Fruit fly (Drosophila melanogaster) whole organism, adult: ENCODE data around the gene CycT.

Experiments used
- CG11617 ChIP-seq: fragments of 200-800 bp; sonication (Bioruptor generic); optimal IDR thresholded peaks from 2 replicates; lab custom pipeline; 2017; ENCODE audit warnings: mild to moderate bottlenecking, missing biosample characterization, missing genetic modification reagents, missing genetic modification characterization
- CG12768 ChIP-seq: fragments of 200-800 bp; sonication (Bioruptor generic); optimal IDR thresholded peaks from 2 replicates; lab custom pipeline; 2017; ENCODE audit warnings: missing biosample characterization, missing genetic modification characterization, mild to moderate bottlenecking, moderate library complexity, missing genetic modification reagents
- CG14711 ChIP-seq: fragments of 200-800 bp; sonication (Bioruptor generic); optimal IDR thresholded peaks from 2 replicates; lab custom pipeline; 2018; ENCODE audit warnings: missing biosample characterization, mild to moderate bottlenecking, missing genetic modification characterization, moderate library complexity
- CG1620 ChIP-seq: fragments of 200-800 bp; sonication (Bioruptor generic); optimal IDR thresholded peaks from 2 replicates; lab custom pipeline; 2016; ENCODE audit warnings: missing biosample characterization, missing genetic modification characterization
- CG33017 ChIP-seq: fragments of 200-800 bp; sonication (Bioruptor generic); optimal IDR thresholded peaks from 2 replicates; lab custom pipeline; 2018; ENCODE audit warnings: missing biosample characterization, mild to moderate bottlenecking, missing genetic modification characterization, moderate library complexity
- CG5204 ChIP-seq: fragments of 200-800 bp; sonication (Bioruptor generic); optimal IDR thresholded peaks from 2 replicates; lab custom pipeline; 2016; ENCODE audit warnings: missing biosample characterization, missing genetic modification characterization
- CG7045 ChIP-seq: fragments of 200-800 bp; sonication (Bioruptor generic); optimal IDR thresholded peaks from 2 replicates; lab custom pipeline; 2017; ENCODE audit warnings: missing biosample characterization, mild to moderate bottlenecking, missing genetic modification characterization
- CG7101 ChIP-seq: fragments of 200-800 bp; sonication (Bioruptor generic); optimal IDR thresholded peaks from 2 replicates; lab custom pipeline; 2018; ENCODE audit warnings: missing biosample characterization, mild to moderate bottlenecking, missing genetic modification characterization, moderate library complexity
- Clk ChIP-seq: fragments of 200-800 bp; sonication (Bioruptor generic); optimal IDR thresholded peaks from 2 replicates; lab custom pipeline; 2017; ENCODE audit warnings: missing biosample characterization, missing genetic modification characterization
- Crg-1 ChIP-seq: fragments of 200-800 bp; sonication (Bioruptor generic); optimal IDR thresholded peaks from 2 replicates; lab custom pipeline; 2016; ENCODE audit warnings: missing biosample characterization, missing genetic modification characterization
- Hr96 ChIP-seq: fragments of 200-800 bp; sonication (Bioruptor generic); optimal IDR thresholded peaks from 2 replicates; lab custom pipeline; 2016; ENCODE audit warnings: missing biosample characterization, missing genetic modification characterization
- Mnt ChIP-seq: fragments of 200-800 bp; sonication (Bioruptor generic); optimal IDR thresholded peaks from 2 replicates; lab custom pipeline; 2016; ENCODE audit warnings: missing biosample characterization, mild to moderate bottlenecking, missing genetic modification characterization
- bab1 ChIP-seq: fragments of 200-800 bp; sonication (Bioruptor generic); optimal IDR thresholded peaks from 3 replicates; lab custom pipeline; 2019; ENCODE audit warnings: missing biosample characterization, mild to moderate bottlenecking, missing genetic modification characterization, moderate library complexity
- cic ChIP-seq: fragments of 200-800 bp; sonication (Bioruptor generic); optimal IDR thresholded peaks from 2 replicates; lab custom pipeline; 2017; ENCODE audit warnings: missing biosample characterization, mild to moderate bottlenecking, missing genetic modification characterization, moderate library complexity
- cnc ChIP-seq, 2 experiments: fragments of >200 bp; optimal IDR thresholded peaks; 2 replicates each; lab custom pipeline; 2017
- kay ChIP-seq: fragments of 200-800 bp; sonication (Bioruptor generic); peaks from one replicate; lab custom pipeline; 2016; ENCODE audit warnings: missing biosample characterization, missing genetic modification characterization, borderline replicate concordance
- ovo ChIP-seq: fragments of 200-800 bp; sonication (Bioruptor generic); optimal IDR thresholded peaks from 2 replicates; lab custom pipeline; 2016; ENCODE audit warnings: missing biosample characterization, missing genetic modification characterization
- pad ChIP-seq: fragments of 200-800 bp; sonication (Bioruptor generic); optimal IDR thresholded peaks from 3 replicates; lab custom pipeline; 2017; ENCODE audit warnings: missing biosample characterization, missing genetic modification characterization, mild to moderate bottlenecking, moderate library complexity, missing genetic modification reagents
- tj ChIP-seq: fragments of 200-800 bp; sonication (Bioruptor generic); optimal IDR thresholded peaks from 3 replicates; lab custom pipeline; 2017; ENCODE audit warnings: missing biosample characterization, mild to moderate bottlenecking, missing genetic modification characterization, moderate library complexity
- toe ChIP-seq: fragments of 200-800 bp; sonication (Bioruptor generic); optimal IDR thresholded peaks from 2 replicates; lab custom pipeline; 2016; ENCODE audit warnings: missing biosample characterization, missing genetic modification characterization

The CycT gene

DNA sequence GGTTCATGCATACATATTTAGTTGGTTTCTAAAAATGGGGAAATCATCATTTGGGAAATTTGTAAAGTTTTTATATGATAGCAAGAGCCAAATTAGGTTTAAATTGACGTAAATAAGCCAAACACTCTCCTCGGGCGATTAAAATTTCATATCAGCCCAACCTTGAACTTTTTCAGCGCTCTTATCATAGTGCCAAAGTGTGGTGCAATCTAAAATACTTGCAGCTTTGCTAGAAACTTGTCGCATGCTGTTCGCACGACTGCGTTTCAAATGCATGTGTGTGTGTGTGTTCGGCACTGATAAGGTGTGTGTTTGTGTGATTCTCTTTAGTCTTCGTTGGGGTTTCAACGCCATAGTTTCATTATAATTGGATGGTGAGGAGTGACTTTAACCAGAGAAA, 50.8 kb downstream of the CycT start:
- TF ChIP-seq pad (GFP tag; lab: Kevin White, UChicago), result no peak
- no peak for TF ChIP-seq CG7101 (tag; lab: Kevin White, UChicago)
- TF ChIP-seq CG1620 (GFP tag; lab: Kevin White, UChicago), result no peak
- TF ChIP-seq tj (GFP tag; lab: Kevin White, UChicago), result no peak
- no peak for TF ChIP-seq Hr96 (GFP tag; lab: Kevin White, UChicago)
- no peak for TF ChIP-seq cnc (optimal IDR thresholded peaks at IDR 0.05; lab: Kevin White, UChicago)

dm6 chr3L:17506005-17506760, 51.4 kb downstream of the CycT start:
- TF ChIP-seq ovo (GFP tag; lab: Kevin White, UChicago), result no peak
- no peak for TF ChIP-seq bab1 (GFP tag; lab: Kevin White, UChicago)
- TF ChIP-seq cic (GFP tag; lab: Kevin White, UChicago), result no peak
- TF ChIP-seq cnc (optimal IDR thresholded peaks at IDR 0.05; lab: Kevin White, UChicago), result no peak
- no peak for TF ChIP-seq CG11617 (GFP tag; lab: Kevin White, UChicago)
- no peak for TF ChIP-seq CG33017
- TF ChIP-seq Crg-1, result no peak
- no peak for TF ChIP-seq tj (GFP tag; lab: Kevin White, UChicago)
- TF ChIP-seq toe, result no peak
- no peak for TF ChIP-seq kay (GFP tag; lab: Kevin White, UChicago)
- TF ChIP-seq CG7045, result no peak
- TF ChIP-seq CG14711 (tag; lab: Kevin White, UChicago), result no peak
- no peak for TF ChIP-seq Clk (GFP tag; lab: Kevin White, UChicago)

- TF ChIP-seq Mnt (GFP tag; lab: Kevin White, UChicago) (no peak), Clk (GFP tag; lab: Kevin White, UChicago) (no peak), tj (GFP tag; lab: Kevin White, UChicago) (no peak), CG7045 (no peak), kay (GFP tag; lab: Kevin White, UChicago) (no peak), CG33017 (no peak), CG12768 (GFP tag; lab: Kevin White, UChicago) (no peak), CG7101 (tag; lab: Kevin White, UChicago) (no peak), pad (GFP tag; lab: Kevin White, UChicago) (no peak), CG11617 (GFP tag; lab: Kevin White, UChicago) (no peak), CG1620 (GFP tag; lab: Kevin White, UChicago) (no peak), toe (no peak), Hr96 (GFP tag; lab: Kevin White, UChicago) (no peak), cnc (optimal IDR thresholded peaks at IDR 0.05; lab: Kevin White, UChicago) (no peak), ovo (GFP tag; lab: Kevin White, UChicago) (no peak), bab1 (GFP tag; lab: Kevin White, UChicago) (no peak), CG14711 (tag; lab: Kevin White, UChicago) (no peak), Crg-1 (no peak), CG5204 (GFP tag; lab: Kevin White, UChicago) (no peak), cic (GFP tag; lab: Kevin White, UChicago) (no peak)
Observed at dm6 chr3L:17504538-17504937, 53.0 kb downstream of the CycT start.

DNA sequence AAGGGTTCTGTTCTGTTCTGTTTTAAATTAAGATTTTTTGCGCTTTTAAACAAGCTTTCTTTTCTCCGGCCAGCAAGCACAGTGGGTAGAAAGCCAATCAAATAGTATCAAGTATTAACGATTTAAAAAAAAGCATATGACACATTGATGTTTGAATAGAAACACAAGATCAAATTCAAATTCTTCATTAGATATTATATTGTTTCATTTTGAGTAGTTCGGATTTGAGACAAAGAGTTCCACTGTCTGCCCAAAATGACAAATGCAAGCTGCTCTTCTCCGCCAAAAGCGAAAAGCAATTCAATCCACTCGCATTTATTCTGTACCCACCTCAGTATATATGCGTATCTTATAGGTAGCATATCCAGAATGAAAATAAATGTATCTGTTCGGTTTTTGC, 55.4 kb downstream of the CycT start:
- no peak for TF ChIP-seq cnc (optimal IDR thresholded peaks at IDR 0.05; lab: Kevin White, UChicago)
- TF ChIP-seq CG7101 (tag; lab: Kevin White, UChicago), result no peak
- no peak for TF ChIP-seq CG1620 (GFP tag; lab: Kevin White, UChicago)
- no peak for TF ChIP-seq pad (GFP tag; lab: Kevin White, UChicago)
- TF ChIP-seq CG7045, result no peak
- TF ChIP-seq Crg-1, result no peak
- TF ChIP-seq CG11617 (GFP tag; lab: Kevin White, UChicago), result no peak
- TF ChIP-seq bab1 (GFP tag; lab: Kevin White, UChicago), result no peak
- TF ChIP-seq CG5204 (GFP tag; lab: Kevin White, UChicago), result no peak
- no peak for TF ChIP-seq ovo (GFP tag; lab: Kevin White, UChicago)
- no peak for TF ChIP-seq CG12768 (GFP tag; lab: Kevin White, UChicago)
- no peak for TF ChIP-seq Mnt (GFP tag; lab: Kevin White, UChicago)
- TF ChIP-seq cic (GFP tag; lab: Kevin White, UChicago), result no peak
- no peak for TF ChIP-seq CG33017
- TF ChIP-seq CG14711 (tag; lab: Kevin White, UChicago), result no peak
- TF ChIP-seq Clk (GFP tag; lab: Kevin White, UChicago), result no peak
- no peak for TF ChIP-seq toe
- no peak for TF ChIP-seq kay (GFP tag; lab: Kevin White, UChicago)
- TF ChIP-seq tj (GFP tag; lab: Kevin White, UChicago), result no peak
